Worm (Caenorhabditis elegans) whole organism, dauer: ENCODE results near the gene T26C5.5.

ENCODE experiments used
- unc-62 ChIP-seq: sonication (generic microtip); optimal IDR thresholded peaks from 2 replicates; lab custom pipeline; 2017; ENCODE audit warnings: missing biosample characterization, missing genetic modification reagents, missing genetic modification characterization

The T26C5.5 gene

DNA sequence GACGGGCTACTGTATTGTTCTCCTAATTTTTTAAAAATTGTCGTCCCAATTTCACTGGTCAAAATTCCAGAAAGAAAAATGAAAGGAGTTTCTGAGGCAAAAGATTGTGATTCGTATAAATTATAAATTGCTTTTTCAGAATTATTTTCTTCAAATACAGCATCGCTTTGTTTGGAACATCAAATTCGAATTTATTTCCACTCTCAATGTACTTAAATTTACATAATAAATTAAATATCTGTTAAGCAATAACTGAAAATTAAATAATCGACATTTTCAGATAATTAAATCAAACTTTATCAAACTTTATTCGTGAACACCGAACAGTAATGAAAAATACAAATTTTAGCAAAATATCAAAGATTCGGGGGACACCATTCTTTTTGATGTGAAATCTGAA, 28.2 kb upstream of the T26C5.5 start:
- no peak for TF ChIP-seq unc-62 (GFP tag; lab: Kevin White, UChicago)

DNA sequence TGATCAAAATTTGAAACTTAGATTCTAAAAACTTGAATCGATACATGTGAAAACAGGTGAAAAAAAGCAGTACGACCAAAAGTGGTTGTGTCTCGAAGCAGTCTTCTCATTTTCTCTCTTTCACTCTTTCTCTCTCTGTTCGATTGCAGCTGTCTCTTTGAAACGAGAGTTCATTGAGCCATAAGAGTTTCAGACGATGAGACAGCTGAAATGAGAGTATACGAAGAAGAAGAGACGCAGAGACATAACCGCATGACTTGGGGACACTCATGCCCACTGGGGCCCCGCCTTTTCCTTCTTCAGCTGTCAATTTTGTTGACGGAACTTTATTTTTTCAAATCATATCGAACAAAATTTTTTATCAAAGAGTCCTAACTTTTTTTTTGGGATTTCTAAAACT, 27.4 kb upstream of the T26C5.5 start:
- TF ChIP-seq unc-62 (GFP tag; lab: Kevin White, UChicago) = no peak

DNA sequence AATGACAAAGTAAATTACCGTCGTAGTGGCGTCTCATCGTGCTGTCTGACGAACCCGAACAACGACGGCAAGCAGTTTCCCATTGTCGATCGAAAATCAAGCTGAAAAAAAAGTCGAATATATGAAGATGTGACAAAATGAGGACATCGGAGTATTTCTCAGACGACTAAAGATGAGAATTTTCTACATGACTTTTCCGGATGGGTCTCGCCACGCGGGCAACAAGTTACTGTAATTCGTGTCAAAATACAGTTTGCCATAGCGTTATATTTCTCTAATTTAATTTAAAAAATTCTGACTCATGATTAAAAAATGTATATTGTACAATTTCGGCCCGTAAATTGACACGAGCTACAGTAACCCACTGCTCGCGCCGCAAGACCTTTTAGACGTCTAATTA, 26.4 kb upstream of the T26C5.5 start, which contains the start of gene C01G6.4:
TSS of gene C01G6.4 (minus strand) at position 101 of the 400 bp plus-strand sequence.
- no peak for TF ChIP-seq unc-62 (GFP tag; lab: Kevin White, UChicago)

DNA sequence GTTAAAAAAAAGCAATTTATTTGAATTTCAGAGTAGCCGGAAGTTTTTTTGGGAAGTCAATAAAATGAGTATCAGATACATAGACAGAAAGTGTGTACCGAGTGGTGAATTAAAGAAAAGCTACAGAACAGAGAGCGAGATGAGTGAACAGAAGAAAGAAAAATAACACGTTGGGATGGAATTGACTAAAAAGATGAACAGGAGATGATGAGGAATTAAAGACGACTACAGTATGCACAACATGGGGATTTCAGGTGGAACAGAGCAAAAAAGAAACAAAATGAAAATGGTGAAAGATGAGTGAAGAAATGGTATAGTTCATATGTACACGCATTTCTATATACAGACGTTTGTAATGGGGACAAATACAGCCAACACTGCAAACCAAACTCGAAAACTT, 24.7 kb upstream of the T26C5.5 start:
- TF ChIP-seq unc-62 (GFP tag; lab: Kevin White, UChicago) = no peak

DNA sequence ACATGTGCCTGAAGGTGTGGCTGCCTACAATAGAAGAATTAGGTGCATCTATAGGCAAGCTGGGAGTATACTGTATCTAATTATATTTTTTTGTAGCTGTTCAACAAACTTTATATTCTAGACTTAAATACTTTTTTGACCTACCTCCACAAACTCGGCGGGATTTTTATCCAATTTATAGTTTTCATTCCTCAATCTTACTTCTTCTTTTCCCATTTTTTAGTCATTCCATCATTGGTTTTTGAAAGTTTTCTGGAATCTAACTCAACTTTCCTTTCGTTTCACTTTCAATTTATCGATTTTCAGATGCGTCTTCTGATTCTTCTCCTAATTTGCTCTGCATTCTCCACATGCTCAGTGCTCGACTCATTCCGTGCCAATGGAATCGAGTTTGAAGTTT, 23.0 kb upstream of the T26C5.5 start, which contains the start of gene C01G6.3:
TSS of gene C01G6.3 (plus strand) at position 301 of the 400 bp plus-strand sequence.
- TF ChIP-seq unc-62 (GFP tag; lab: Kevin White, UChicago) = no peak

DNA sequence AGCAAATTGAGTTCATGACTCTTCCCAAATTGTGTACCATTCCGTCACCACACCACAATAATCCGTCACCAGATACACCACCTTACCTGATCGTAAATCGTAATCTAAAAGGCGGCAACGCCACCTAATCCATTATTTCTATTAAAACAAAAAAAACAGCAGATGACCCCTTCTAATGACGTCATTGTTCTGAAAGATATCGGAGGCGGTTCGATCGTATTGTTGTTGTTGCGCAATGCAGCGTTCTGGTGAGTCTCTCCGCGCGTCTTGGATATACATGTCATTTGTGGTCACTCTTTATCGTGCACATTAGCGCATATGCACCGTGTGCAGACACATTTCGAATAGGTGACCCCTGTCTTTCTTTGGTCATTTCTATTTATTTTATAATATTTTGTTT, 22.4 kb upstream of the T26C5.5 start:
- TF ChIP-seq unc-62 (GFP tag; lab: Kevin White, UChicago) = no peak

DNA sequence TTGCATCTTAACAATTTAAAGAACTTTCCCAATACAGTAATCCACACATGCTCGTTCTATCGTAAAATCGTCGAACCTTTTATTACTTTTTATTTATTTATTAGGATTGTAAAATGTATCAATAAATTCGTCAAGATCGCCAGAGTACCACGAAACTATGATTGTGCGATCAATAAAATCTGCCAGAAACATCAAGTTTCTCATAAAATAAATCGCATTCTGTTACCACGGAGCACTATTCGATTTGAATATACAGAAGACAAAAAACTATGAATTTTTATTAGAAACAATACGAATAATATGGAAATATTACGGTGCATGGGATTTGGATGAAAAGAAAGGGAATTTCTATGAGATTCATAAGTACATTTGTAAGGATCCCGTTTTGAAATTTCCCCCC, 20.2 kb upstream of the T26C5.5 start, which contains the start of gene C01G6.2:
TSS of gene C01G6.2 (plus strand) at position 301 of the 400 bp plus-strand sequence.
- TF ChIP-seq unc-62 (GFP tag; lab: Kevin White, UChicago) = no peak

DNA sequence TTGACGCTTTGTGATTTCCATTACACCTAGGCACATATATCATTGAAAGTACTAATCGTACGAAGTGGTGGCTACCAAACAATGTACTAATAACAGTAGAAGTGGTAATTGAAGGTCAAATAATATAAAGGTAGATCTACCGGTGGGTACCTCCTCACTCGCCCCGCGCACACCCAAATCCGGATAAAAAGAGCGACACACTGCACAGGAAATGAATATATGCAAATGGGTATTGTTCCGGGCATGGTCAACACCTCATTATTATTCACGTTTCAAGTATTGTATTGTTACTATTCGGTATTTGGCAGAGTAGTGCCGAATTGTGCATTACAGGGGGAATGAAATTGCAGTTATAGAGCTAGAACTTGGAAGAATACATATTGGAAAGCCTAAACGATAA, 19.7 kb upstream of the T26C5.5 start:
- no peak for TF ChIP-seq unc-62 (GFP tag; lab: Kevin White, UChicago)

DNA sequence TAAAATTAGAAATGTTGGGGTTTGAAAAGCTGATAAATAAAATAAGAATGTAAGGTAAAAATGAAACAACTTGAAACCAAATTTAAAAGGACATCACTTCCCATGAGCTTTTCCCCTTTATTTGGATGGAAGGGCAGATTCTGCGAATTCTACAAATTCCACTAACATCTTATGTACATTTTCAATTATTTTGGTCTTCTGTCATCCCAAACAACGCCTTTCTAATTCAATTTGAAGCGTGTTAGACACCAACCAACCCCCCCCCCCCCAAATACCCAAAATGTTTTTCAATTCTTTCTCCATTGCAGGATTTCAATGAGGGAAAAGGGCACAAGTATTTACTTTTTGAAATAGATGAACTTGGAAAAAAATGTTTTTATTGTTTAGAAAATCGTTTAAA, 19.2 kb upstream of the T26C5.5 start:
- TF ChIP-seq unc-62 (GFP tag; lab: Kevin White, UChicago) = no peak

DNA sequence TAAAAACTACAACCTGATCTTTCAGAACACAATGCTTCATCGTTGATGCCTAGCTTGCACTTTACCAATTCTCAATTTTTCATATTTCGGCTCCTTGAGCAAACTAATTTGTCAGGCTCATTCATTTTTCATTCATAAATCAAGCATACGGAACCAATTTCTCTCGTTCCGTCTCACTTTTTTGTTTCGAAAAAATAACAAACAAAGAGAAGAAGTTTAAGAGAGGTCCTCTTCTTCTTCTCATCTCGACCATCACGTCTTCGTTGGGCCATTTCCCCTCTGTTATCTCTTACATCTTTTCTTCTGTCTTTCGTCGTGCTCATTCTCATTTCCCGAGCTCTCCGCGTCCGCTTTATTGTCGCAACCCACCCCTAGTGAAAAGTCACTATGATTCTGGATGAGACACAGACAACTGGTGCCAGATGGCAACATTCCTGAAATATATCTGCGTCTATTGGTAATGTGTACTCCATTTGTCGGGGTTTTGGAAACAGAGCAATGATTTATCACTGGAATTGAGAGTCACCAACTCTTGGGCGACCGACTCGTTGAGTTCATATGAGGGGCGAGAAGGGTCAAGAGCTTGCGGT, 18.2 kb upstream of the T26C5.5 start:
- TF ChIP-seq unc-62 (GFP tag; lab: Kevin White, UChicago) = no peak

DNA sequence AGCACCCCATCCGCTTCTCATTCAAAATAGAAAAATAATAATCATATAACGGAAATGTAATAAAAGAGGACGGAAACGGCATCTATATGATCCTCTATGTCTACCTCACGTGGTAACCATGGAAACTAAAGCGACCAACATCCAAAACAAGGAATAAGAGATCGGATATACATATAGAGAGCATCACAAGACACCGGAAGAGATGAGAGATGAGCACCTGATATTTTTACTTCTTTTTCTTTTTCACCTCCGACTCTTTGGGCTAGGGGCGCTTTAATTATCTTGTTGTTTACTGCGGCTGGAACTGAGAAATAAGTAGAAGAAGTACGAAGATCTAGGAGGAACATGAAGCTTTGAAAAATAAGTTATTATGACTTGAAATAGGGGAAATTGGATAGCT, 17.2 kb upstream of the T26C5.5 start:
- TF ChIP-seq unc-62 (GFP tag; lab: Kevin White, UChicago) = no peak

DNA sequence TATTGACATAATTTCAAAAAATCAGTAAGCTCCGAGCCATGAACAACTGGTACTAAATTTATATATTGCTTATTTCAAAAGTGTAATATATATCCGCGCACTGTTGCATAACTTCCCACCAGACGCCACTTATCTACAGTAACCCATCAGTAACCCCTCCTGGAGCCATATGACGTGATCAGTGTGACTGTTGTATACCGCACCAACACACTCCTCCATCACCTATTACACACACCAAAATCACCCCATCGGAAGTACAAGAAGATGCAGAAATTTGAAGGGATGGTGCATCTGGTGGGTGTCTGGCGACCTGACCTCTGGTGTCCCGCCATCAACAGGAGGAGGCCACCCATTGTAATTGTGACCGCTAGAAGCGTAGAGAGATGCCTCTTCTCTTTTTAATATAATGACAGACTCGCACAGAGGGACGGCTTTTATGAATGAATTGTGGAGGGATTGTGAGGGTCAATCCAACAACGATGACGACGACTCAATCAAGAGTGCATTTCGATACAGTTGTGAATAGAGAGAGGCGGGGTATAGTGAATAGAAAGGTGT, 16.4 kb upstream of the T26C5.5 start:
- no peak for TF ChIP-seq unc-62 (GFP tag; lab: Kevin White, UChicago)

DNA sequence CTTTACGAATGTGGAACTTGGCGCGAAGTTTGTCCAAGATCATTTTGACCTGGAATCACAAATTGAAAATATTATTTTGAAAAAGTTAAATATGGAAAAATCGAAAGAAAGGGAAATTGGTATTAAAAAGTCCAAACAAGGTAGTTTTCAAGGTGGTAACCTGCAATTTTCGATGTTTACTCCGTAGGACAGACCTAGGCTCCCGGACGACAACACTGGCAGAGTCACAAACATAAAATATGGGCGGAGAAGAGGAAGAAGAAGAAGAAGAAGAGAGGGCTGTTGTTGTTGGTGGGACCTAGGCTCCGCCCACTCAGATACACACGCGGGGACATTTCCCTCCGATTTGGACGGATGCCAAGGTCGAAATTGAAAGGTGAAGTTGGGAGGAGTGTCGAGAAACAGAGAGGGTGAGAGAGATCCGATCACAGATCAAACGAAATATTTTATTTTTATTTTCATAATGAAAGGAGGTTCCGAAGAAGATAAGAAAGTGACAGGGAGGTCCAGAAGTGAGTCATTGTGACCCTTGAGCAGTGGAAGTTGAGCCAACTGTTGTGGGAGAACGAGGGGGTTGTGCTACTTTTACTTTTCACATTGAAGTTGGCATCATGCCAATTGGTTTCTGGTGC, 15.5 kb upstream of the T26C5.5 start, which contains the start of gene aqp-2:
TSS of gene aqp-2 (minus strand) at position 51 of the 632 bp plus-strand sequence.
- TF ChIP-seq unc-62 (GFP tag; lab: Kevin White, UChicago) = no peak

DNA sequence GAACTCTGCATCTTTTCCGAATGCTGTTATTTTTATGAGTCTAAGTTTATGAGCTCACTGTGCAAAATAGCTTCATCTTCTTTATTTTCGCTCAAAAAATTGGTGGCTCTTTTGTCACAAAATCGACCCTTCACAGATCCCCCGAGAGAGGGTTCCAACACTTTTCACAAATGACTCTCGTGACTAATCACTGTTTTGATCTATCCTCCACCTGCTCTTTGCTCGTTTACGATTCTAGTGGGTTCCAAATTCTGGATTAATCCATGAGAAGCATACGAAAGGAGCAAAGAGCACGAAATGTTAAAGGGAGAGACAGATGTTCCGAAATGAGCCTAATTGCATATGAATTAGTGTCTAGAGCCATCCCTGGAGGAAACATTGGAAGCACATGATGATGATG, 14.9 kb upstream of the T26C5.5 start:
- TF ChIP-seq unc-62 (GFP tag; lab: Kevin White, UChicago) = no peak

DNA sequence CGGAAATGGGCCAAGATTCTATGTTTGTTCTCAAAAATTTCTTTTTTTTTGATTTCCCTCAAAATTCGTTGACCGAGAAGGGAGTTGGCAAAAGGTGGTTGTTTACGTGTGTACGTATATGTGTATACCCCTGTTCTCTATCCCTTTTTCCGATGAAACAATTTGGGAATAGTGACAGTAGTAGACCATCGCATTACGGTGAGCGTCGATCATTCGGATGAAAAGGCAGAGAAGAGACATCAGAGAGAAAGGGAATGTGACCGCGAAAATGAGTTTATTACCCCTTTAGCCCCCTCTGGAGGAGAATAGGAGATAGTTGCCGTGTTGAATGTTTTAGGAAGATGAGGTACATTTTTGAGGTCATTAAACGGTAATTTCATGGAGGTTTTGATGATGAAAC, 13.5 kb upstream of the T26C5.5 start:
- no peak for TF ChIP-seq unc-62 (GFP tag; lab: Kevin White, UChicago)

DNA sequence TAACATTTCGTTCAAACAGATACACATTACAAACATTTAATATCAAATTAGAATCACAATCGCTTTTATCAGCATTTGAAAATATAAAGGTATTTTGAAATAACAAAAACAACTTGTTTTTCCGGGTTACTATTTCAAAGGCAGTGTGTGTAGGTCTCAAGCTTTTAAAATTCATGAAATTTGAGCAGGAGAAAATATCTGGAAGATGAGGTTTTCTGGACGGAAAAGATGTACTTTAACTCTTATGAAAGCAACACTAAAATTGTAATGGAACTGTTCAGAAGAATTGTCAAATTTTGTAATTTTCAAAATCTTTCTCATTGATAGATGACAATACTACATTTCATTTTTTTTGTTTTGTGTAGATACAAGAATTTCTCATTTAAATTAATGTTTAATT, 12.0 kb upstream of the T26C5.5 start:
- TF ChIP-seq unc-62 (GFP tag; lab: Kevin White, UChicago) = no peak
